Fruit fly (Drosophila melanogaster): ENCODE results near the gene CG42709.
A peak's percentile ranks its signal among the peaks of the same experiment; 100 is the strongest.

The CG42709 gene

dm6 chr3L:12832355-12832881 lies 42.4 kb downstream of the CG42709 start:
- TF ChIP-seq CG6254 (GFP tag; optimal IDR thresholded peaks at IDR 0.05) (no peak), Dip2 (GFP tag; IDR thresholded peaks at IDR 0.05) (no peak), usp (GFP tag; optimal IDR thresholded peaks at IDR 0.05) (no peak), Xbp1 (GFP tag; optimal IDR thresholded peaks at IDR 0.05) (no peak), lilli (GFP tag; optimal IDR thresholded peaks at IDR 0.05) (no peak), Jarid2 (GFP tag; optimal IDR thresholded peaks at IDR 0.05) (peak; percentile 38), Aef1 (GFP tag; IDR thresholded peaks at IDR 0.05) (no peak), CG10959 (GFP tag; IDR thresholded peaks at IDR 0.05) (no peak), CG31224 (GFP tag; IDR thresholded peaks at IDR 0.05) (no peak), Scr (GFP tag; IDR thresholded peaks at IDR 0.05; ENCODE audit: partially characterized antibody) (0 out of 2 replicates have a peak, but pooled peaks have one; percentile 31), CG18599 (GFP tag; optimal IDR thresholded peaks at IDR 0.05) (peak; percentile 0), CG8359 (GFP tag; optimal IDR thresholded peaks at IDR 0.05; ENCODE audit: borderline replicate concordance) (no peak), cg (GFP tag; optimal IDR thresholded peaks at IDR 0.05) (peak; percentile 27), kay (GFP tag; optimal IDR thresholded peaks at IDR 0.05) (no peak), eve (GFP tag; optimal IDR thresholded peaks at IDR 0.05) (no peak), CG6272 (GFP tag; IDR thresholded peaks at IDR 0.05) (no peak), p53 (GFP tag; optimal IDR thresholded peaks at IDR 0.05) (no peak), CG32772 (GFP tag; IDR thresholded peaks at IDR 0.05) (no peak), HLH4C (GFP tag; IDR thresholded peaks at IDR 0.05; ENCODE audit: partially characterized antibody) (0 out of 3 replicates have a peak, but pooled peaks have one; percentile 36), CG17186 (GFP tag; optimal IDR thresholded peaks at IDR 0.05) (no peak), CG11093 (GFP tag; IDR thresholded peaks at IDR 0.05) (no peak), pan (optimal IDR thresholded peaks at IDR 0.05) (no peak), pan (GFP tag; optimal IDR thresholded peaks at IDR 0.05 in 1 of 2, IDR thresholded peaks at IDR 0.05 in 1 of 2) (peak in 1 of 2 experiments; percentile 24), CG13624 (GFP tag; optimal IDR thresholded peaks at IDR 0.05) (no peak), CG17829 (tag; optimal IDR thresholded peaks at IDR 0.05) (no peak), MBD-R2 (GFP tag; IDR thresholded peaks at IDR 0.05) (no peak), CG3407 (GFP tag; optimal IDR thresholded peaks at IDR 0.05) (no peak), Fer1 (GFP tag; optimal IDR thresholded peaks at IDR 0.05) (peak; percentile 45), CG33557 (GFP tag; optimal IDR thresholded peaks at IDR 0.05) (no peak), CG17912 (GFP tag; optimal IDR thresholded peaks at IDR 0.05) (no peak), Adf1 (GFP tag; IDR thresholded peaks at IDR 0.05) (peak; percentile 5; the same call in 1 of the 2 replicates), her (GFP tag; optimal IDR thresholded peaks at IDR 0.05) (no peak), ems (GFP tag; optimal IDR thresholded peaks at IDR 0.05) (no peak), luna (GFP tag; optimal IDR thresholded peaks at IDR 0.05) (no peak), CG3847 (GFP tag; IDR thresholded peaks at IDR 0.05) (no peak), tll (GFP tag; optimal IDR thresholded peaks at IDR 0.05) (no peak), Vsx1 (GFP tag; optimal IDR thresholded peaks at IDR 0.05) (peak; percentile 5), CG18619 (GFP tag; optimal IDR thresholded peaks at IDR 0.05) (no peak), CG43689 (GFP tag; IDR thresholded peaks at IDR 0.05) (no peak), kah (GFP tag; optimal IDR thresholded peaks at IDR 0.05) (no peak), CG32532 (GFP tag; IDR thresholded peaks at IDR 0.05) (peak; percentile 43; the same call in 1 of the 2 replicates), scrt (GFP tag; optimal IDR thresholded peaks at IDR 0.05) (peak; percentile 69), sima (GFP tag; optimal IDR thresholded peaks at IDR 0.05) (no peak), abd-A (tag; optimal IDR thresholded peaks at IDR 0.05) (peak; percentile 44), CG42726 (GFP tag; IDR thresholded peaks at IDR 0.05; ENCODE audit: partially characterized antibody) (no peak), CG14050 (GFP tag; IDR thresholded peaks at IDR 0.05) (no peak), CG9727 (GFP tag; optimal IDR thresholded peaks at IDR 0.05) (no peak), ssp (GFP tag; IDR thresholded peaks at IDR 0.05) (no peak), Drgx (GFP tag; IDR thresholded peaks at IDR 0.05) (peak; percentile 28; the same call in 1 of the 2 replicates), z (GFP tag; IDR thresholded peaks at IDR 0.05) (no peak), Neu2 (GFP tag; optimal IDR thresholded peaks at IDR 0.05; ENCODE audit: borderline replicate concordance) (no peak)
